Fruit fly (Drosophila melanogaster) whole organism, pupa: ENCODE measurements around the gene Dpm3.
A peak's percentile ranks its signal among the peaks of the same experiment; 100 is the strongest.

ENCODE experiments used
- CG10348 ChIP-seq: fragments of 200-800 bp; sonication (Bioruptor generic); IDR thresholded peaks from 2 replicates; pipeline ENCODE4 v1.3.6; 2022; ENCODE audit warnings: missing biosample characterization, missing genetic modification characterization
- CG12605 ChIP-seq: fragments of 200-800 bp; sonication (Bioruptor generic); IDR thresholded peaks from 2 replicates; pipeline ENCODE4 v1.3.6; 2022; ENCODE audit warnings: missing biosample characterization, missing genetic modification characterization
- CG13204 ChIP-seq: fragments of 200-800 bp; sonication (Bioruptor generic); optimal IDR thresholded peaks from 2 replicates; lab custom pipeline; 2018; ENCODE audit warnings: missing biosample characterization, mild to moderate bottlenecking, missing genetic modification characterization, moderate library complexity
- CG14655 ChIP-seq: fragments of 200-800 bp; sonication (Bioruptor generic); optimal IDR thresholded peaks from 3 replicates; lab custom pipeline; 2017; ENCODE audit warnings: mild to moderate bottlenecking, missing biosample characterization, missing genetic modification reagents, missing genetic modification characterization
- CG15710 ChIP-seq: fragments of 200-800 bp; sonication (Bioruptor generic); optimal IDR thresholded peaks from 2 replicates; lab custom pipeline; 2018; ENCODE audit warnings: missing biosample characterization, mild to moderate bottlenecking, missing genetic modification characterization, moderate library complexity
- CG17806 ChIP-seq: fragments of 200-800 bp; sonication (Bioruptor generic); optimal IDR thresholded peaks from 2 replicates; lab custom pipeline; 2018; ENCODE audit warnings: missing biosample characterization, mild to moderate bottlenecking, missing genetic modification characterization, moderate library complexity
- CG32121 ChIP-seq: fragments of 200-800 bp; sonication (Bioruptor generic); IDR thresholded peaks from 2 replicates; pipeline ENCODE4 v1.3.6; 2022; ENCODE audit warnings: missing biosample characterization, missing genetic modification characterization
- CG34367 ChIP-seq: fragments of 200-800 bp; sonication (Bioruptor generic); optimal IDR thresholded peaks from 2 replicates; lab custom pipeline; 2018; ENCODE audit warnings: missing biosample characterization, mild to moderate bottlenecking, missing genetic modification characterization
- CG4496 ChIP-seq: fragments of 200-800 bp; sonication (Bioruptor generic); IDR thresholded peaks from 3 replicates; pipeline ENCODE4 v1.3.6; 2022; ENCODE audit warnings: missing biosample characterization, missing genetic modification characterization
- CG8159 ChIP-seq: fragments of 200-800 bp; sonication (Bioruptor generic); optimal IDR thresholded peaks from 3 replicates; lab custom pipeline; 2018; ENCODE audit warnings: missing biosample characterization, mild to moderate bottlenecking, missing genetic modification characterization, moderate library complexity
- CG8301 ChIP-seq: fragments of 200-800 bp; sonication (Bioruptor generic); optimal IDR thresholded peaks from 2 replicates; lab custom pipeline; 2018; ENCODE audit warnings: missing biosample characterization, mild to moderate bottlenecking, missing genetic modification characterization
- CG9948 ChIP-seq: fragments of 200-800 bp; sonication (Bioruptor generic); optimal IDR thresholded peaks from 2 replicates; lab custom pipeline; 2018; ENCODE audit warnings: missing biosample characterization, mild to moderate bottlenecking, missing genetic modification characterization, moderate library complexity
- D1 ChIP-seq: fragments of 200-800 bp; sonication (Bioruptor generic); optimal IDR thresholded peaks from 2 replicates; lab custom pipeline; 2018; ENCODE audit warnings: missing biosample characterization, mild to moderate bottlenecking, missing genetic modification characterization, moderate library complexity
- EcR ChIP-seq: fragments of 200-800 bp; sonication (Bioruptor generic); optimal IDR thresholded peaks from 3 replicates; lab custom pipeline; 2019; ENCODE audit warnings: missing biosample characterization, missing genetic modification characterization, mild to moderate bottlenecking, moderate library complexity, missing genetic modification reagents
- Ets98B ChIP-seq: fragments of 200-800 bp; sonication (Bioruptor generic); IDR thresholded peaks from 2 replicates; pipeline ENCODE4 v1.3.6; 2022; ENCODE audit warnings: missing biosample characterization, missing genetic modification characterization
- Pif1A ChIP-seq: fragments of 200-800 bp; sonication (Bioruptor generic); optimal IDR thresholded peaks from 3 replicates; lab custom pipeline; 2016; ENCODE audit warnings: missing biosample characterization, missing genetic modification characterization
- Pif1B ChIP-seq: fragments of 200-800 bp; sonication (Bioruptor generic); optimal IDR thresholded peaks from 3 replicates; lab custom pipeline; 2016; ENCODE audit warnings: missing biosample characterization, missing genetic modification characterization
- Snoo ChIP-seq: fragments of 200-800 bp; sonication (Bioruptor generic); optimal IDR thresholded peaks from 3 replicates; lab custom pipeline; 2017; ENCODE audit warnings: missing biosample characterization, mild to moderate bottlenecking, missing genetic modification characterization, inconsistent platforms
- fd96Ca ChIP-seq: fragments of 200-800 bp; sonication (Bioruptor generic); IDR thresholded peaks from 3 replicates; pipeline ENCODE4 v1.3.6; 2022; ENCODE audit warnings: missing biosample characterization, missing genetic modification characterization
- gl ChIP-seq: fragments of 200-800 bp; sonication (Bioruptor generic); optimal IDR thresholded peaks from 2 replicates; lab custom pipeline; 2018; ENCODE audit warnings: missing biosample characterization, mild to moderate bottlenecking, missing genetic modification characterization
- rn ChIP-seq: fragments of 200-800 bp; sonication (Bioruptor generic); IDR thresholded peaks from 2 replicates; pipeline ENCODE4 v1.3.6; 2022; ENCODE audit warnings: missing biosample characterization, missing genetic modification characterization

Gene Dpm3

DNA sequence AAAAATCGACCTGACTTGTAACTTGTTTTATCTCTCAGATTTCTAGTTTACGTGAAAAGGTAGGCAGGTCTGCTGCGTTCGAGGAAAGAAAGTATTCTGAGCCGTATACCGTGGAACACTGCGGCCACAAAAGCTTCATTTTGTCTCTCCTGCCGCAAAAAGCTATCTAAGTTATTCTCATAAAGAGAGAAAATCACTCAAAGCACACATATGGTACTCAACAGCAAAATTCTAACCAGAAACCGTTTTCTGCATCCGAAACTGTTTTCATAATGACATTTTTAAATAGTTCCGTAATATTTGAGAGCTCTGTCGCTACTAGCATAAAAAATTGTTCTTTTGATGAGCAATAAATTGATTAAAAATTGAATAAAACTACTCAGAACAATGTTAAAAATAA lies 23.2 kb downstream of the Dpm3 start, which contains the start of the genes CG9813 and CG8870:
TSS of gene CG9813 (minus strand) at position 101 of the 400 bp plus-strand sequence.
TSS of gene CG8870 (plus strand) at position 168 of the 400 bp plus-strand sequence.
- TF ChIP-seq CG14655 (GFP tag; lab: Kevin White, UChicago) (no peak), Pif1A (GFP tag; lab: Kevin White, UChicago) (no peak), Pif1B (GFP tag; lab: Kevin White, UChicago) (no peak), fd96Ca (no peak), D1 (tag; lab: Kevin White, UChicago) (no peak), CG12605 (GFP tag; lab: Robert Waterston, UW) (no peak), CG8159 (no peak), CG15710 (no peak), CG4496 (GFP tag; lab: Robert Waterston, UW) (no peak)

DNA sequence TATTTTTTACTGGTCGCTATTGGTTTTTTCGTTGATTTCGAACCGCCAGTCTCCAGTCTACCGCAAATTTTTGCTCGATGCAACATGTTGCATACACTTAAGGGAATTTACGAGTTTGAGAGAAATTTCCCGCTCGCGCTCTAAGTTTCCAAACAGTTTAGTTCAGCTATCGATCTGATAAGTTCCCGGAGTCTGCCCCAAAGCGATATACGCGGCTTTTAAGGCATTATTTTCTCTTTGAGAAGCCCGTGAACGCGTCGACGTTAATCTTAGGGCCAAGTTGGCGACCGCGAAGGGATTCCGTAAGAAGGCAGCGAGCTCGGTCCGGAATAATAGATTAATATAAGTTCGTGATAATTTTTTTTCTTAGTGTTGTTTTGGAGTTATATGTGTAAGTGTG lies 27.9 kb downstream of the Dpm3 start:
- TF ChIP-seq gl (tag; lab: Kevin White, UChicago) (no peak), CG4496 (GFP tag; lab: Robert Waterston, UW) (0 out of 3 replicates have a peak, but pooled peaks have one; percentile 31), Pif1A (GFP tag; lab: Kevin White, UChicago) (no peak), CG15710 (no peak), rn (GFP tag; lab: Robert Waterston, UW) (no peak), CG13204 (GFP tag; lab: Kevin White, UChicago) (no peak), CG9948 (tag; lab: Kevin White, UChicago) (no peak), Ets98B (GFP tag; lab: Robert Waterston, UW) (no peak), CG8159 (peak; percentile 45), CG32121 (GFP tag; lab: Robert Waterston, UW) (no peak), D1 (tag; lab: Kevin White, UChicago) (no peak), Pif1B (GFP tag; lab: Kevin White, UChicago) (no peak), CG8301 (tag; lab: Kevin White, UChicago) (no peak), EcR (no peak), CG34367 (tag; lab: Kevin White, UChicago) (no peak), CG10348 (GFP tag; lab: Robert Waterston, UW) (no peak), CG17806 (no peak), CG14655 (GFP tag; lab: Kevin White, UChicago) (peak; percentile 22)

DNA sequence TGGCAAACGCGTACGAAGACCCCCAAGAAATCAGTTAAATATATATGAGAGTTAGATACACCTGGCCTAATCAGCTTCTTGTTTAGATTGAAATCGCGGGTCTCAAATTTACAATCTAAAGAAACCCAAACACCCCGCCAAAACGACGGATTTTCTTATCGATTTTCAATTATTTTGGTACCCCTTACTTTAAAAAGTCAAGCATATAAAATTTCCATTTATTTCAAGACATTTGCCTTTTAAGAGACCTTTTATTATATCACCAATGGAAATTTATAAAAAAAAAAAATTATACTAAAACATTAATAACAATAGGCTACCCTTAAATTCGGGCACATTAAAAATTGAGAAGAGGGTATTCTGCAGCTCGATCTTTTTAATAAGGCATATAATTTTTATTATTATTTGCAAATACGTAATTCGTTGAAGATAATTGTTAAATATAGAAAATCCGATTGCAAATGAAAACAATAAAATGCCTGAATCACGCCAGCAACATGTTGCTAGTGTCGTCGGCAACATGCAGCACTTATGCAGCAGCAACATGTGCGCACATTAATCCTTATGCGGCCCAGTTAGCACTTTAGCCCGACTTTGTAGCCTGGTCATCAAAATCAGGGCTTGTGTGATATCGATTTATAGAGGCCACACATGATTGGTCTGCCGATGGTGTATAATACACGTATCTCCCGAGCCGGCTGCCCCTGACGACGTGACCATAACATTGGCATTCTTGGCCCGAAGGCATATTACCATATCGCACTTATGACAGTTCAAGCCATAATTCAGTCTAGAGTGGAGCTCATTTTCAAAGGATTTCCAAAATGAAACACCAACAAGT lies 30.8 kb downstream of the Dpm3 start, which contains the start of the genes Lip3 and CG34309:
TSS of gene Lip3 (minus strand) at position 65 of the 841 bp plus-strand sequence.
TSS of gene CG34309 (plus strand) at position 791 of the 841 bp plus-strand sequence.
- peak; percentile 23 for TF ChIP-seq CG15710
- no peak for TF ChIP-seq CG8301 (tag; lab: Kevin White, UChicago)
- no peak for TF ChIP-seq fd96Ca
- TF ChIP-seq CG14655 (GFP tag; lab: Kevin White, UChicago), result no peak
- peak; percentile 28 for TF ChIP-seq CG8159
- peak; percentile 24 for TF ChIP-seq CG17806
- TF ChIP-seq Snoo (tag; lab: Kevin White, UChicago), result peak; percentile 57
- no peak for TF ChIP-seq CG34367 (tag; lab: Kevin White, UChicago)
- TF ChIP-seq CG4496 (GFP tag; lab: Robert Waterston, UW), result no peak

DNA sequence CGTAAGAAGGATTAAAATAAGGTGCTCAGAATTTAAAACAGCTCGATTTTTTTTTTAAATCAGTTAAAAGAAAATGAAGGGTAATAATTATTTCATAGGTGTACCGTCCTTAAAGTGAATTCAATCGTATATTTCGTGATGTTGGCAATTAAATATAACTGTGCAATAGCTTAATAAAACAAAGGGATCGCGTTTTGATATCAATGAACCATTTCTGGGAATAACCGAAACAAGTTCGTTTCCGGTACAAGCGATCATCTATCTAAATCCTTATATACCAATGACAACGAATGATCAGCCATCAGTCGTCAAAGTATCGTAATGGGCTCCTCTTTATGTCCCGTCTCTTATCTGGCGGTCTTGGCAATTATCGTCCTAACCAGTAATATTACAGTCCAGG lies 33.5 kb downstream of the Dpm3 start, which contains the start of gene CheA87a:
TSS of gene CheA87a (plus strand) at position 301 of the 400 bp plus-strand sequence.
- TF ChIP-seq Pif1B (GFP tag; lab: Kevin White, UChicago) (no peak), fd96Ca (no peak), CG8159 (no peak), Snoo (tag; lab: Kevin White, UChicago) (no peak), CG15710 (no peak), CG14655 (GFP tag; lab: Kevin White, UChicago) (no peak)

DNA sequence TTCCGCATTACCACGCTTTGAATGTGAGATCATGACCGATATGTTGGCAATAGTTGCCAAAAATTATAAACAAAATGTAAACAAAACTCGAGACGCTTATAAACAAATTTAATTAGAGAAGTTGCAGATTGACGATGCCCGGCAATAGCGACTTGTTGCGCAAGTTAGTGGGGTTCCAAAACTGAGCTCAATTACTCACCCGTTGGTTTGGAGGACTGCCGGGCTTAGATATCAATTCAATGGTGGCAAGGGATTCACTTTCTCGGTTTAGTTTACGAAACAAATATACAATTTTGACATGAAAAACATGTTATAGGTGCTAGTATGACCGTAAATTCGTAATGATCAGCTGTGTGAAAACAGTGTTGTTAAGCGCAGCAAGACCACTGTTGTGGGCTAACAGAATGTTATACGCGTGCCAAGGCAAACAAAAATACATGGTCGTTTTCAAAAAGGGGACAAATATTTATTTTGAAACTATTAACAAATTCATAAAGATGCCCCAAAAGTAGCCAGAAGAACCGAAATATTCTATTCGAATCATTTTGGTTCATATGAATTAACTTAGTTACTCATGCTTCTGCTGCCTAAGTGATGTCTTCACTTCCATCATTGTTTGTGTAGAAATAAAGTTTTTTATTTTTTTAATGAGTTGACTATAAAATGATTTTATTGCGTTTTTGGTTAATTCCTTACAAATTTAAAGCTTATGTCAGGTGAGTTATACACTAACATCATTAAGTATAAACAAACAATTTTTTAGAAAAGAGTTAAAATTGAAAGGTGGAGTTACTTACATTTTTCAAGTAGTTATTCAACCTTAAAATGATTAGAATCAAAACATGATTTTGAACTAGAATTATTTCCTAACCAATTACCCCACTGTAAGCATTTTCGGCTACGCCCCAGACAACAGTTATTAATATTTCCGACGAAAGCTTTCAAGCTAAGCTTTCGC lies 36.0 kb downstream of the Dpm3 start, which contains the start of gene Elp6:
TSS of gene Elp6 (minus strand) at position 350 of the 958 bp plus-strand sequence.
- peak; percentile 30 for TF ChIP-seq CG13204 (GFP tag; lab: Kevin White, UChicago)
- peak; percentile 70 for TF ChIP-seq CG4496 (GFP tag; lab: Robert Waterston, UW)
- TF ChIP-seq fd96Ca, result peak; percentile 26; the same call in 1 of the 3 replicates
- no peak for TF ChIP-seq CG10348 (GFP tag; lab: Robert Waterston, UW)
- peak; percentile 47; the same call in 1 of the 2 replicates for TF ChIP-seq CG32121 (GFP tag; lab: Robert Waterston, UW)
- TF ChIP-seq EcR, result no peak
- peak; percentile 84 for TF ChIP-seq CG14655 (GFP tag; lab: Kevin White, UChicago)
- TF ChIP-seq CG9948 (tag; lab: Kevin White, UChicago), result peak; percentile 75
- TF ChIP-seq Pif1B (GFP tag; lab: Kevin White, UChicago), result peak; percentile 60
- peak; percentile 49 for TF ChIP-seq D1 (tag; lab: Kevin White, UChicago)
- TF ChIP-seq CG8159, result peak; percentile 86
- peak; percentile 35; the same call in 1 of the 2 replicates for TF ChIP-seq Ets98B (GFP tag; lab: Robert Waterston, UW)
- peak; percentile 75 for TF ChIP-seq CG8301 (tag; lab: Kevin White, UChicago)
- no peak for TF ChIP-seq CG12605 (GFP tag; lab: Robert Waterston, UW)
- no peak for TF ChIP-seq gl (tag; lab: Kevin White, UChicago)
- TF ChIP-seq Snoo (tag; lab: Kevin White, UChicago), result peak; percentile 84
- TF ChIP-seq rn (GFP tag; lab: Robert Waterston, UW), result peak; percentile 27
- peak; percentile 58 for TF ChIP-seq CG34367 (tag; lab: Kevin White, UChicago)
- peak; percentile 77 for TF ChIP-seq Pif1A (GFP tag; lab: Kevin White, UChicago)
- peak; percentile 80 for TF ChIP-seq CG15710
- peak; percentile 67 for TF ChIP-seq CG17806
